Worm (Caenorhabditis elegans): ENCODE measurements around the gene str-175.

- TF ChIP-seq ama-1 (optimal IDR thresholded peaks at IDR 0.05) (no peak), flt-1 (GFP tag; IDR thresholded peaks at IDR 0.05) (no peak), hnd-1 (tag; optimal IDR thresholded peaks at IDR 0.05) (no peak), F13C5.2 (tag; optimal IDR thresholded peaks at IDR 0.05) (no peak), ets-7 (tag; optimal IDR thresholded peaks at IDR 0.05) (no peak), pes-1 (GFP tag; IDR thresholded peaks at IDR 0.05) (no peak), sea-1 (GFP tag; conservative IDR thresholded peaks at IDR 0.05) (no peak), ceh-36 (tag; optimal IDR thresholded peaks at IDR 0.05) (no peak), ceh-13 (GFP tag; optimal IDR thresholded peaks at IDR 0.05) (no peak)
Measured at ce11 chrIV:4905645-4906135, 35.2 kb upstream of the str-175 start, which contains the start of gene T08B6.4.
